Worm (Caenorhabditis elegans) whole organism, L3 larva: ENCODE data around the gene grp-1.

Source experiments
- R02D3.7 ChIP-seq: fragments of 150-350 bp; optimal IDR thresholded peaks from 2 replicates; lab custom pipeline; 2014; ENCODE audit warnings: missing biosample characterization, missing genetic modification characterization
- ZK546.5 ChIP-seq: sonication (generic microtip); optimal IDR thresholded peaks from 2 replicates; lab custom pipeline; 2017; ENCODE audit warnings: missing biosample characterization, missing genetic modification characterization
- ama-1 ChIP-seq: fragments of 150-350 bp; optimal IDR thresholded peaks from 2 replicates; lab custom pipeline; 2018
- ceh-28 ChIP-seq: fragments of 150-350 bp; optimal IDR thresholded peaks from 2 replicates; lab custom pipeline; 2014; ENCODE audit warnings: missing biosample characterization, missing genetic modification reagents, missing genetic modification characterization
- ceh-82 ChIP-seq: fragments of 150-350 bp; optimal IDR thresholded peaks from 2 replicates; lab custom pipeline; 2014; ENCODE audit warnings: missing biosample characterization, missing genetic modification characterization
- ceh-9 ChIP-seq: sonication (generic microtip); optimal IDR thresholded peaks from 2 replicates; lab custom pipeline; 2018; ENCODE audit warnings: missing biosample characterization, missing genetic modification characterization
- daf-12 ChIP-seq: fragments of 150-350 bp; optimal IDR thresholded peaks from 2 replicates; lab custom pipeline; 2014; ENCODE audit warnings: missing biosample characterization, missing genetic modification reagents, missing genetic modification characterization
- egl-5 ChIP-seq: fragments of 150-350 bp; optimal IDR thresholded peaks from 2 replicates; lab custom pipeline; 2017; ENCODE audit warnings: missing biosample characterization, missing genetic modification reagents, missing genetic modification characterization, inconsistent platforms
- elt-1 ChIP-seq: fragments of 150-350 bp; optimal IDR thresholded peaks from 2 replicates; lab custom pipeline; 2014; ENCODE audit warnings: missing biosample characterization, missing genetic modification characterization
- elt-2 ChIP-seq: sonication (generic microtip); optimal IDR thresholded peaks from 2 replicates; lab custom pipeline; 2016; ENCODE audit warnings: missing genetic modification reagents, mild to moderate bottlenecking, missing genetic modification characterization, missing compliant biosample characterization
- elt-3 ChIP-seq, 3 experiments: fragments of 150-350 bp in 1 of 3; sonication (generic microtip) in 2 of 3; optimal IDR thresholded peaks; 2 replicates in 2 of 3; 4 replicates in 1 of 3; lab custom pipeline; 2014 to 2017; ENCODE audit warnings: missing biosample characterization in 3 of 3, missing genetic modification characterization in 3 of 3
- fkh-10 ChIP-seq: sonication (generic microtip); optimal IDR thresholded peaks from 2 replicates; lab custom pipeline; 2017; ENCODE audit warnings: missing biosample characterization, missing genetic modification reagents, missing genetic modification characterization
- fkh-2 ChIP-seq: fragments of 150-350 bp; optimal IDR thresholded peaks from 2 replicates; lab custom pipeline; 2014; ENCODE audit warnings: missing biosample characterization, missing genetic modification reagents, missing genetic modification characterization
- hmg-11 ChIP-seq: sonication (generic microtip); optimal IDR thresholded peaks from 2 replicates; lab custom pipeline; 2016; ENCODE audit warnings: missing genetic modification characterization, missing compliant biosample characterization
- jun-1 ChIP-seq: fragments of 150-350 bp; optimal IDR thresholded peaks from 2 replicates; lab custom pipeline; 2014; ENCODE audit warnings: missing biosample characterization, missing genetic modification reagents, missing genetic modification characterization
- lin-15B ChIP-seq: fragments of 150-350 bp; optimal IDR thresholded peaks from 2 replicates; lab custom pipeline; 2014; ENCODE audit warnings: missing biosample characterization, missing genetic modification characterization
- lin-39 ChIP-seq: fragments of 150-350 bp; optimal IDR thresholded peaks from 2 replicates; lab custom pipeline; 2018; ENCODE audit warnings: missing biosample characterization, missing genetic modification reagents, missing genetic modification characterization
- lsy-12 ChIP-seq: sonication (generic microtip); optimal IDR thresholded peaks from 2 replicates; lab custom pipeline; 2016; ENCODE audit warnings: mild to moderate bottlenecking, missing genetic modification characterization, missing compliant biosample characterization
- mdl-1 ChIP-seq: fragments of 150-350 bp; optimal IDR thresholded peaks from 2 replicates; lab custom pipeline; 2014; ENCODE audit warnings: missing biosample characterization, missing genetic modification characterization
- mml-1 ChIP-seq: fragments of 150-350 bp; sonication (generic microtip); optimal IDR thresholded peaks from 3 replicates; lab custom pipeline; 2014; ENCODE audit warnings: missing biosample characterization, missing genetic modification characterization
- nfya-1 ChIP-seq: sonication (generic microtip); optimal IDR thresholded peaks from 2 replicates; lab custom pipeline; 2017; ENCODE audit warnings: missing genetic modification characterization, mild to moderate bottlenecking, missing compliant biosample characterization, antibody characterized with exemption, moderate library complexity; ENCODE audit not compliant: insufficient read depth
- nhr-11 ChIP-seq: fragments of 150-350 bp; optimal IDR thresholded peaks from 2 replicates; lab custom pipeline; 2014; ENCODE audit warnings: missing biosample characterization, missing genetic modification characterization
- nhr-12 ChIP-seq: fragments of 150-350 bp; optimal IDR thresholded peaks from 2 replicates; lab custom pipeline; 2014; ENCODE audit warnings: missing biosample characterization, missing genetic modification characterization
- nhr-23 ChIP-seq: fragments of 150-350 bp; optimal IDR thresholded peaks from 2 replicates; lab custom pipeline; 2014; ENCODE audit warnings: missing biosample characterization, missing genetic modification reagents, missing genetic modification characterization
- nhr-25 ChIP-seq: sonication (generic microtip); optimal IDR thresholded peaks from 2 replicates; lab custom pipeline; 2017; ENCODE audit warnings: missing biosample characterization, missing genetic modification characterization
- nhr-28 ChIP-seq: fragments of 150-350 bp; optimal IDR thresholded peaks from 2 replicates; lab custom pipeline; 2014; ENCODE audit warnings: missing biosample characterization, missing genetic modification characterization
- nhr-43 ChIP-seq: sonication (generic microtip); optimal IDR thresholded peaks from 2 replicates; lab custom pipeline; 2016; ENCODE audit warnings: mild to moderate bottlenecking, missing genetic modification characterization, missing compliant biosample characterization; ENCODE audit not compliant: poor library complexity, severe bottlenecking
- nhr-67 ChIP-seq: fragments of 150-350 bp; optimal IDR thresholded peaks from 2 replicates; lab custom pipeline; 2014; ENCODE audit warnings: missing biosample characterization, missing genetic modification characterization
- nhr-76 ChIP-seq: fragments of 150-350 bp; sonication (generic microtip); optimal IDR thresholded peaks from 5 replicates; lab custom pipeline; 2014; ENCODE audit warnings: missing biosample characterization, missing genetic modification characterization
- nhr-77 ChIP-seq: fragments of 150-350 bp; optimal IDR thresholded peaks from 2 replicates; lab custom pipeline; 2014; ENCODE audit warnings: missing biosample characterization, missing genetic modification characterization
- pha-4 ChIP-seq: fragments of 150-350 bp; optimal IDR thresholded peaks from 2 replicates; lab custom pipeline; 2014; ENCODE audit warnings: missing biosample characterization, missing genetic modification reagents, missing genetic modification characterization
- pqm-1 ChIP-seq: fragments of 150-350 bp; optimal IDR thresholded peaks from 2 replicates; lab custom pipeline; 2017; ENCODE audit warnings: missing biosample characterization, missing genetic modification characterization, inconsistent platforms
- sea-2 ChIP-seq: fragments of 150-350 bp; sonication (generic microtip); optimal IDR thresholded peaks from 4 replicates; lab custom pipeline; 2014; ENCODE audit warnings: missing biosample characterization, missing genetic modification reagents, missing genetic modification characterization
- skn-1 ChIP-seq: fragments of 150-350 bp; optimal IDR thresholded peaks from 2 replicates; lab custom pipeline; 2014; ENCODE audit warnings: missing biosample characterization, missing genetic modification characterization
- snpc-4 ChIP-seq: fragments of 150-350 bp; optimal IDR thresholded peaks from 2 replicates; lab custom pipeline; 2014; ENCODE audit warnings: missing biosample characterization, missing genetic modification characterization
- unc-39 ChIP-seq: sonication (generic microtip); optimal IDR thresholded peaks from 4 replicates; lab custom pipeline; 2017; ENCODE audit warnings: missing biosample characterization, missing genetic modification characterization
- unc-62 ChIP-seq: fragments of 150-350 bp; sonication (generic microtip); optimal IDR thresholded peaks from 4 replicates; lab custom pipeline; 2014; ENCODE audit warnings: missing biosample characterization, missing genetic modification reagents, missing genetic modification characterization
- ztf-11 ChIP-seq: fragments of 150-350 bp; optimal IDR thresholded peaks from 2 replicates; lab custom pipeline; 2014; ENCODE audit warnings: missing biosample characterization, missing genetic modification characterization
- ztf-4 ChIP-seq: fragments of 150-350 bp; optimal IDR thresholded peaks from 2 replicates; lab custom pipeline; 2014; ENCODE audit warnings: missing biosample characterization, missing genetic modification characterization

grp-1 gene

DNA sequence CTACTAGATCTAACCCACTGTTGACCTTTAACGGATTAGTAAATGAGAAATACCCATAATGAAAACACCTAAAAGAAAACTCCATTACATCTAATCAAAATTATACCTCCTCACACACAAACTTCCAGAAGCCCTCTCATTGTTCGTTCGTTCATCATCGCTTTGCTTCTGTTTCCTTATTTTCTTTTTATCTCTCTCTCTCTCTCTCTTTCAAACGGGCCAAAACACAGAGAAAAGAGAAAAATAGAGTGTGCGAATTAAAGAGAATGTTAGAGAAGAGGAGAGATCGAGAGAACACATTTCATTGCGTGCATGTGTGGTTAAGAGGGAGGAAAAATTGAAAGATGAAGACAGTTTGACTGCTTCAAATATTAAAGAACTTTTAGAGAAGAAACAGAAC is 38.8 kb downstream of the grp-1 start:
- TF ChIP-seq elt-1 (tag; lab: Kevin White, UChicago) (peak; percentile 21), mdl-1 (tag; lab: Kevin White, UChicago) (peak; percentile 31), snpc-4 (tag; lab: Kevin White, UChicago) (peak; percentile 38), daf-12 (tag; lab: Kevin White, UChicago) (no peak), unc-39 (tag; lab: Kevin White, UChicago) (no peak), pha-4 (tag; lab: Kevin White, UChicago) (peak; percentile 79), R02D3.7 (tag; lab: Kevin White, UChicago) (no peak), ceh-9 (tag; lab: Kevin White, UChicago) (no peak), skn-1 (tag; lab: Kevin White, UChicago) (peak; percentile 65), lin-39 (tag; lab: Kevin White, UChicago) (peak; percentile 20), fkh-10 (GFP tag; lab: Kevin White, UChicago) (peak; percentile 67), mml-1 (tag; lab: Kevin White, UChicago) (no peak), egl-5 (tag; lab: Kevin White, UChicago) (peak; percentile 89), lin-15B (tag; lab: Kevin White, UChicago) (peak; percentile 37), pqm-1 (tag; lab: Kevin White, UChicago) (peak; percentile 60), ZK546.5 (tag; lab: Kevin White, UChicago) (no peak), nhr-43 (tag; lab: Kevin White, UChicago) (no peak), fkh-2 (tag; lab: Kevin White, UChicago) (no peak), lsy-12 (tag; lab: Kevin White, UChicago) (no peak), elt-2 (tag; lab: Kevin White, UChicago) (peak; percentile 48), nfya-1 (tag; lab: Kevin White, UChicago) (peak; percentile 91), nhr-23 (peak; percentile 86), ceh-28 (peak; percentile 41), jun-1 (tag; lab: Kevin White, UChicago) (peak; percentile 50), nhr-12 (tag; lab: Kevin White, UChicago) (no peak), ama-1 (no peak), ztf-4 (tag; lab: Kevin White, UChicago) (no peak), elt-3 (tag; optimal IDR thresholded peaks at IDR 0.05; lab: Kevin White, UChicago) (no peak), hmg-11 (tag; lab: Kevin White, UChicago) (peak; percentile 11), nhr-25 (tag; lab: Kevin White, UChicago) (peak; percentile 25)
- TF ChIP-seq, all 47 proteins: peak for 17

DNA sequence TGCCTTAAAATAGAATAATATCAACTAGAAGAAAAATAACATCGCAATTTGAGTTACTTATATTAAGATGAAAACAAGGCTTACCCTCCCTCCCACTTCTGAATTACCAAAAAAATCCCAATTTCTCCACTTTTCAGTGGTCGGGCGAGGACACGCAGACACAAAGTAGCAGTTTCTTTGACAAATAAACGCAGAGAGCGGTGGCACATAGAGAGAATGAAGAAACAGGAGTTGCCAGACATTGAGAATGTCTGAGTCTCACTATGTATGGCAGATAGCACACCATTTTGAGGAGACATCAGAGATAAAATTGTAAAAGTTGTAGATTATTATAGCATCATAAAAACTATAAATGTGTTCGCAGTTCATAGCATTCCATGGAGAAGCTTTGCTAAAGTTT is 39.7 kb downstream of the grp-1 start:
- TF ChIP-seq unc-62 (GFP tag; lab: Kevin White, UChicago): no peak
- TF ChIP-seq unc-39 (tag; lab: Kevin White, UChicago): no peak
- TF ChIP-seq nhr-23: peak; percentile 35
- TF ChIP-seq lin-15B (tag; lab: Kevin White, UChicago): peak; percentile 20
- peak; percentile 52 for TF ChIP-seq elt-2 (tag; lab: Kevin White, UChicago)
- TF ChIP-seq lin-39 (tag; lab: Kevin White, UChicago): peak; percentile 43
- TF ChIP-seq ztf-11 (tag; lab: Kevin White, UChicago): no peak
- TF ChIP-seq nhr-28 (tag; lab: Kevin White, UChicago): no peak
- TF ChIP-seq mml-1 (tag; lab: Kevin White, UChicago): no peak
- TF ChIP-seq egl-5 (tag; lab: Kevin White, UChicago): peak; percentile 68
- peak; percentile 84 for TF ChIP-seq pha-4 (tag; lab: Kevin White, UChicago)
- no peak for TF ChIP-seq ztf-4 (tag; lab: Kevin White, UChicago)
- no peak for TF ChIP-seq fkh-10 (GFP tag; lab: Kevin White, UChicago)
- TF ChIP-seq ceh-82: no peak
- TF ChIP-seq nhr-67 (tag; lab: Kevin White, UChicago): no peak
- TF ChIP-seq nhr-11 (tag; lab: Kevin White, UChicago): no peak
- peak; percentile 64 for TF ChIP-seq nhr-25 (tag; lab: Kevin White, UChicago)
- TF ChIP-seq nhr-76 (tag; lab: Kevin White, UChicago): no peak
- peak; percentile 6 for TF ChIP-seq mdl-1 (tag; lab: Kevin White, UChicago)
- peak; percentile 24 for TF ChIP-seq skn-1 (tag; lab: Kevin White, UChicago)
- peak; percentile 1 for TF ChIP-seq jun-1 (tag; lab: Kevin White, UChicago)
- TF ChIP-seq nfya-1 (tag; lab: Kevin White, UChicago): peak; percentile 76
- no peak for TF ChIP-seq ZK546.5 (tag; lab: Kevin White, UChicago)
- TF ChIP-seq ceh-28: peak; percentile 23
- peak; percentile 65 for TF ChIP-seq hmg-11 (tag; lab: Kevin White, UChicago)
- peak; percentile 49 for TF ChIP-seq pqm-1 (tag; lab: Kevin White, UChicago)
- TF ChIP-seq ama-1: no peak
- TF ChIP-seq lsy-12 (tag; lab: Kevin White, UChicago): no peak
- TF ChIP-seq sea-2 (GFP tag; lab: Kevin White, UChicago): no peak
- TF ChIP-seq nhr-77 (tag; lab: Kevin White, UChicago): peak; percentile 6
